Worm (Caenorhabditis elegans) whole organism, L4 larva: ENCODE results near the gene H02F09.2.

Source experiments
- D1046.2 ChIP-seq: fragments of 200-800 bp; sonication (Bioruptor generic); IDR thresholded peaks from 2 replicates; pipeline ENCODE4 v1.3.6; 2022; ENCODE audit warnings: missing genetic modification characterization, missing compliant biosample characterization
- R02D3.7 ChIP-seq: fragments of 150-350 bp; sonication (generic microtip); optimal IDR thresholded peaks from 3 replicates; lab custom pipeline; 2014; ENCODE audit warnings: missing biosample characterization, missing genetic modification characterization
- T26A8.4 ChIP-seq: fragments of 200-800 bp; sonication (Bioruptor generic); IDR thresholded peaks from 2 replicates; pipeline ENCODE4 v1.3.6; 2022; ENCODE audit warnings: missing genetic modification characterization, missing compliant biosample characterization
- Y105C5A.15 ChIP-seq: fragments of 200-800 bp; sonication (Bioruptor generic); IDR thresholded peaks from 2 replicates; pipeline ENCODE4 v1.3.6; 2022; ENCODE audit warnings: missing genetic modification characterization, missing compliant biosample characterization
- aha-1 ChIP-seq: fragments of 150-350 bp; peaks from one replicate; lab custom pipeline; 2014; ENCODE audit warnings: missing biosample characterization, missing genetic modification characterization
- ama-1 ChIP-seq: fragments of 150-350 bp; optimal IDR thresholded peaks from 2 replicates; lab custom pipeline; 2014; ENCODE audit warnings: inconsistent platforms, mixed read lengths
- ceh-32 ChIP-seq: sonication (generic microtip); optimal IDR thresholded peaks from 2 replicates; lab custom pipeline; 2016; ENCODE audit warnings: mild to moderate bottlenecking, missing genetic modification characterization, missing compliant biosample characterization; ENCODE audit not compliant: poor library complexity
- ceh-44 ChIP-seq: fragments of 200-800 bp; sonication (Bioruptor generic); IDR thresholded peaks from 2 replicates; pipeline ENCODE4 v1.3.6; 2022; ENCODE audit warnings: missing genetic modification reagents, missing genetic modification characterization, missing compliant biosample characterization
- ceh-82 ChIP-seq: sonication (generic microtip); optimal IDR thresholded peaks from 2 replicates; lab custom pipeline; 2017; ENCODE audit warnings: missing biosample characterization, missing genetic modification characterization
- ctbp-1 ChIP-seq: fragments of 200-800 bp; sonication (Bioruptor generic); IDR thresholded peaks from 2 replicates; pipeline ENCODE4 v1.3.6; 2022; ENCODE audit warnings: missing genetic modification reagents, missing genetic modification characterization, missing compliant biosample characterization
- daf-16 ChIP-seq, 3 experiments: sonication (generic microtip); optimal IDR thresholded peaks; 2 replicates each; lab custom pipeline; 2016 to 2017; ENCODE audit warnings: missing genetic modification characterization in 3 of 3, missing genetic modification reagents in 3 of 3, mild to moderate bottlenecking in 2 of 3, missing compliant biosample characterization in 2 of 3, missing biosample characterization in 1 of 3, moderate library complexity in 1 of 3
- daf-8 ChIP-seq: fragments of 200-800 bp; sonication (Bioruptor generic); IDR thresholded peaks from 2 replicates; pipeline ENCODE4 v1.3.6; 2022; ENCODE audit warnings: missing genetic modification characterization, missing compliant biosample characterization
- dve-1 ChIP-seq: sonication (generic microtip); optimal IDR thresholded peaks from 2 replicates; lab custom pipeline; 2017; ENCODE audit warnings: antibody characterized with exemption, mild to moderate bottlenecking, missing genetic modification characterization, missing compliant biosample characterization; ENCODE audit not compliant: insufficient read depth
- egl-43 ChIP-seq: fragments of 200-800 bp; sonication (Bioruptor generic); IDR thresholded peaks from 2 replicates; pipeline ENCODE4 v1.3.6; 2022; ENCODE audit warnings: missing genetic modification reagents, missing genetic modification characterization, missing compliant biosample characterization
- fkh-10 ChIP-seq: fragments of 150-350 bp; optimal IDR thresholded peaks from 2 replicates; lab custom pipeline; 2014; ENCODE audit warnings: missing biosample characterization, missing genetic modification reagents, missing genetic modification characterization
- fos-1 ChIP-seq: fragments of 150-350 bp; optimal IDR thresholded peaks from 2 replicates; lab custom pipeline; 2014; ENCODE audit warnings: missing biosample characterization, missing genetic modification characterization
- gei-8 ChIP-seq: fragments of 200-800 bp; sonication (Bioruptor generic); optimal IDR thresholded peaks from 2 replicates; lab custom pipeline; 2018; ENCODE audit warnings: mild to moderate bottlenecking, missing genetic modification characterization, missing compliant biosample characterization
- hif-1 ChIP-seq, 2 experiments: sonication (generic microtip); optimal IDR thresholded peaks; 2 replicates each; lab custom pipeline; 2016 to 2017; ENCODE audit warnings: missing compliant biosample characterization in 2 of 2, missing genetic modification characterization in 2 of 2, missing genetic modification reagents in 2 of 2, missing genotype in 2 of 2, mild to moderate bottlenecking in 1 of 2
- jun-1 ChIP-seq: fragments of 150-350 bp; optimal IDR thresholded peaks from 2 replicates; lab custom pipeline; 2014; ENCODE audit warnings: missing biosample characterization, missing genetic modification reagents, missing genetic modification characterization
- lin-1 ChIP-seq: fragments of 200-800 bp; sonication (Bioruptor generic); IDR thresholded peaks from 2 replicates; pipeline ENCODE4 v1.3.6; 2022; ENCODE audit warnings: missing genetic modification reagents, missing genetic modification characterization, missing compliant biosample characterization
- lin-15B ChIP-seq: fragments of 150-350 bp; sonication (generic microtip); optimal IDR thresholded peaks from 3 replicates; lab custom pipeline; 2014; ENCODE audit warnings: missing biosample characterization, missing genetic modification characterization
- lin-29 ChIP-seq: fragments of 200-800 bp; sonication (Bioruptor generic); IDR thresholded peaks from 2 replicates; pipeline ENCODE4 v1.3.6; 2022; ENCODE audit warnings: missing genetic modification reagents, missing genetic modification characterization, missing compliant biosample characterization
- lin-39 ChIP-seq: fragments of 150-350 bp; optimal IDR thresholded peaks from 2 replicates; lab custom pipeline; 2014; ENCODE audit warnings: missing biosample characterization, missing genetic modification reagents, missing genetic modification characterization
- lsy-2 ChIP-seq, 2 experiments: fragments of 150-350 bp in 1 of 2; sonication (generic microtip) in 1 of 2; optimal IDR thresholded peaks; 2 replicates each; lab custom pipeline; 2014 to 2017; ENCODE audit warnings: missing biosample characterization in 2 of 2, missing genetic modification characterization in 2 of 2
- madf-9 ChIP-seq: fragments of 200-800 bp; sonication (Bioruptor generic); conservative IDR thresholded peaks from 2 replicates; pipeline ENCODE4 v1.3.6; 2022; ENCODE audit warnings: missing genetic modification reagents, missing genetic modification characterization, missing compliant biosample characterization
- mdt-29 ChIP-seq: fragments of 200-800 bp; sonication (Bioruptor generic); IDR thresholded peaks from 2 replicates; pipeline ENCODE4 v1.3.6; 2022; ENCODE audit warnings: missing genetic modification reagents, missing genetic modification characterization, missing compliant biosample characterization
- mep-1 ChIP-seq: fragments of 150-350 bp; sonication (generic microtip); optimal IDR thresholded peaks from 3 replicates; lab custom pipeline; 2014; ENCODE audit warnings: missing biosample characterization, missing genetic modification characterization
- mes-2 ChIP-seq: sonication (generic microtip); optimal IDR thresholded peaks from 2 replicates; lab custom pipeline; 2016; ENCODE audit warnings: missing genotype, mild to moderate bottlenecking, missing genetic modification characterization, missing compliant biosample characterization; ENCODE audit not compliant: poor library complexity, severe bottlenecking
- mxl-3 ChIP-seq: fragments of 200-800 bp; sonication (Bioruptor generic); optimal IDR thresholded peaks from 2 replicates; lab custom pipeline; 2018; ENCODE audit warnings: mild to moderate bottlenecking, missing genetic modification characterization, missing compliant biosample characterization
- nhr-10 ChIP-seq: fragments of 150-350 bp; optimal IDR thresholded peaks from 2 replicates; lab custom pipeline; 2014; ENCODE audit warnings: missing biosample characterization, missing genetic modification characterization
- nhr-6 ChIP-seq: fragments of 150-350 bp; optimal IDR thresholded peaks from 2 replicates; lab custom pipeline; 2014; ENCODE audit warnings: missing biosample characterization, missing genetic modification characterization
- php-3 ChIP-seq: fragments of 200-800 bp; sonication (Bioruptor generic); IDR thresholded peaks from 2 replicates; pipeline ENCODE4 v1.3.6; 2022; ENCODE audit warnings: missing genetic modification reagents, missing genetic modification characterization, missing compliant biosample characterization
- pqm-1 ChIP-seq: sonication (generic microtip); optimal IDR thresholded peaks from 2 replicates; lab custom pipeline; 2017; ENCODE audit warnings: missing biosample characterization, missing genetic modification characterization
- set-16 ChIP-seq: fragments of 200-800 bp; sonication (Bioruptor generic); IDR thresholded peaks from 2 replicates; pipeline ENCODE4 v1.3.6; 2022; ENCODE audit warnings: missing genetic modification reagents, missing genetic modification characterization, missing compliant biosample characterization
- skn-1 ChIP-seq: fragments of 150-350 bp; optimal IDR thresholded peaks from 2 replicates; lab custom pipeline; 2014; ENCODE audit warnings: missing biosample characterization, missing genetic modification characterization
- snpc-1.2 ChIP-seq: fragments of 200-800 bp; sonication (Bioruptor generic); IDR thresholded peaks from 2 replicates; pipeline ENCODE4 v1.3.6; 2022; ENCODE audit warnings: missing genetic modification reagents, missing genetic modification characterization, missing compliant biosample characterization
- snpc-4 ChIP-seq: fragments of 150-350 bp; optimal IDR thresholded peaks from 2 replicates; lab custom pipeline; 2014; ENCODE audit warnings: missing biosample characterization, missing genetic modification characterization
- spr-1 ChIP-seq: sonication (generic microtip); optimal IDR thresholded peaks from 2 replicates; lab custom pipeline; 2016; ENCODE audit warnings: mild to moderate bottlenecking, missing genetic modification characterization, missing compliant biosample characterization
- spr-3 ChIP-seq: fragments of 200-800 bp; sonication (Bioruptor generic); optimal IDR thresholded peaks from 2 replicates; lab custom pipeline; 2018; ENCODE audit warnings: mild to moderate bottlenecking, missing genetic modification characterization, missing compliant biosample characterization
- tag-97 ChIP-seq: fragments of 200-800 bp; sonication (Bioruptor generic); IDR thresholded peaks from 2 replicates; pipeline ENCODE4 v1.3.6; 2022; ENCODE audit warnings: missing genetic modification characterization, missing compliant biosample characterization
- tra-1 ChIP-seq: fragments of 200-800 bp; sonication (Bioruptor generic); IDR thresholded peaks from 2 replicates; pipeline ENCODE4 v1.3.6; 2022; ENCODE audit warnings: missing genetic modification reagents, missing genetic modification characterization, missing compliant biosample characterization
- zfp-3 ChIP-seq: fragments of 200-800 bp; sonication (Bioruptor generic); conservative IDR thresholded peaks from 2 replicates; pipeline ENCODE4 v1.3.6; 2022; ENCODE audit warnings: missing genetic modification reagents, missing genetic modification characterization, missing compliant biosample characterization

Gene H02F09.2

ce11 chrX:1578682-1579081 lies 6.6 kb downstream of the H02F09.2 start (continued):
- TF ChIP-seq ctbp-1 (GFP tag; lab: Robert Waterston, UW) (no peak), dve-1 (tag; lab: Kevin White, UChicago) (no peak), madf-9 (no peak), mep-1 (no peak), hif-1 (tag; optimal IDR thresholded peaks at IDR 0.05; lab: Kevin White, UChicago) (no peak), mxl-3 (GFP tag; lab: Kevin White, UChicago) (peak; percentile 91), fos-1 (tag; lab: Kevin White, UChicago) (no peak), aha-1 (tag; lab: Kevin White, UChicago) (no peak), ceh-82 (tag; lab: Kevin White, UChicago) (no peak), lin-39 (no peak), jun-1 (tag; lab: Kevin White, UChicago) (no peak), daf-8 (GFP tag; lab: Robert Waterston, UW) (no peak)

ce11 chrX:1583980-1584379 lies 11.9 kb downstream of the H02F09.2 start:
- TF ChIP-seq tag-97 (no peak), fos-1 (tag; lab: Kevin White, UChicago) (no peak), fkh-10 (GFP tag; lab: Kevin White, UChicago) (no peak), ama-1 (lab: Kevin White, UChicago) (no peak), lsy-2 (tag; optimal IDR thresholded peaks at IDR 0.05; lab: Kevin White, UChicago) (no peak), spr-3 (GFP tag; lab: Kevin White, UChicago) (no peak), pqm-1 (tag; lab: Kevin White, UChicago) (no peak), Y105C5A.15 (GFP tag; lab: Robert Waterston, UW) (no peak), egl-43 (no peak), nhr-6 (tag; lab: Kevin White, UChicago) (no peak), snpc-1.2 (GFP tag; lab: Robert Waterston, UW) (no peak), daf-16 (GFP tag; optimal IDR thresholded peaks at IDR 0.05; lab: Kevin White, UChicago) (no peak), daf-16 (tag; optimal IDR thresholded peaks at IDR 0.05; lab: Kevin White, UChicago) (no peak), nhr-10 (no peak), set-16 (GFP tag; lab: Robert Waterston, UW) (no peak), lin-1 (GFP tag; lab: Robert Waterston, UW) (no peak), D1046.2 (GFP tag; lab: Robert Waterston, UW) (no peak), R02D3.7 (tag; lab: Kevin White, UChicago) (no peak)

ce11 chrX:1587082-1587481 lies 15.0 kb downstream of the H02F09.2 start:
- TF ChIP-seq spr-1 (tag; lab: Kevin White, UChicago): no peak
- TF ChIP-seq T26A8.4: no peak
- no peak for TF ChIP-seq jun-1 (tag; lab: Kevin White, UChicago)
- TF ChIP-seq lin-15B: no peak
- no peak for TF ChIP-seq gei-8 (GFP tag; lab: Kevin White, UChicago)
- no peak for TF ChIP-seq ceh-32 (tag; lab: Kevin White, UChicago)
- no peak for TF ChIP-seq mdt-29
- no peak for TF ChIP-seq ama-1 (lab: Kevin White, UChicago)
- TF ChIP-seq R02D3.7 (tag; lab: Kevin White, UChicago): no peak
- TF ChIP-seq zfp-3: no peak
- TF ChIP-seq skn-1: no peak
- TF ChIP-seq tra-1 (GFP tag; lab: Robert Waterston, UW): no peak
- TF ChIP-seq fkh-10 (GFP tag; lab: Kevin White, UChicago): no peak
- TF ChIP-seq lin-29 (GFP tag; lab: Robert Waterston, UW): no peak
- TF ChIP-seq ceh-44 (GFP tag; lab: Robert Waterston, UW): no peak
- no peak for TF ChIP-seq php-3 (GFP tag; lab: Robert Waterston, UW)
- no peak for TF ChIP-seq snpc-4 (tag; lab: Kevin White, UChicago)
- TF ChIP-seq tag-97: no peak
- no peak for TF ChIP-seq Y105C5A.15 (GFP tag; lab: Robert Waterston, UW)
- TF ChIP-seq mes-2 (tag; lab: Kevin White, UChicago): no peak
